Worm (Caenorhabditis elegans) whole organism, young adult: ENCODE measurements around the gene C14A6.7.

Source experiments
- C06A6.2 ChIP-seq: fragments of 200-800 bp; sonication (Bioruptor generic); conservative IDR thresholded peaks from 2 replicates; pipeline ENCODE4 v1.3.6; 2022; ENCODE audit warnings: missing genetic modification characterization, missing compliant biosample characterization
- C17E4.6 ChIP-seq: fragments of 200-800 bp; sonication (Bioruptor generic); IDR thresholded peaks from 2 replicates; pipeline ENCODE4 v1.3.6; 2022; ENCODE audit warnings: missing genetic modification reagents, missing genetic modification characterization, missing compliant biosample characterization
- D2030.7 ChIP-seq: fragments of 200-800 bp; sonication (Bioruptor generic); IDR thresholded peaks from 2 replicates; pipeline ENCODE4 v1.3.6; 2022; ENCODE audit warnings: missing genetic modification reagents, missing genetic modification characterization, missing compliant biosample characterization
- F33H1.4 ChIP-seq: fragments of 200-800 bp; sonication (Bioruptor generic); IDR thresholded peaks from 2 replicates; pipeline ENCODE4 v1.3.6; 2022; ENCODE audit warnings: missing genetic modification reagents, missing genetic modification characterization, missing compliant biosample characterization
- F37B4.10 ChIP-seq: fragments of 200-800 bp; sonication (Bioruptor generic); IDR thresholded peaks from 2 replicates; pipeline ENCODE4 v1.3.6; 2022; ENCODE audit warnings: missing genetic modification characterization, missing compliant biosample characterization
- F49E8.2 ChIP-seq: sonication (generic microtip); optimal IDR thresholded peaks from 3 replicates; lab custom pipeline; 2017; ENCODE audit warnings: missing genetic modification characterization, mild to moderate bottlenecking, missing compliant biosample characterization, antibody characterized with exemption, moderate library complexity; ENCODE audit not compliant: insufficient read depth
- T07F8.4 ChIP-seq: sonication (generic microtip); optimal IDR thresholded peaks from 2 replicates; lab custom pipeline; 2016; ENCODE audit warnings: mild to moderate bottlenecking, missing genetic modification characterization, moderate library complexity, missing compliant biosample characterization
- Y53F4B.3 ChIP-seq: fragments of 200-800 bp; sonication (Bioruptor generic); IDR thresholded peaks from 2 replicates; pipeline ENCODE4 v1.3.6; 2022; ENCODE audit warnings: missing genetic modification reagents, missing genetic modification characterization, missing compliant biosample characterization
- Y67H2A.10 ChIP-seq: fragments of 200-800 bp; sonication (Bioruptor generic); conservative IDR thresholded peaks from 2 replicates; pipeline ENCODE4 v1.3.6; 2022; ENCODE audit warnings: missing genetic modification reagents, missing genetic modification characterization, missing compliant biosample characterization
- ZK185.1 ChIP-seq: sonication (generic microtip); optimal IDR thresholded peaks from 2 replicates; lab custom pipeline; 2016; ENCODE audit warnings: mild to moderate bottlenecking, missing genetic modification characterization, missing compliant biosample characterization; ENCODE audit not compliant: poor library complexity, severe bottlenecking
- ama-1 ChIP-seq, 3 experiments: fragments of 150-350 bp in 1 of 3; sonication (generic microtip) in 2 of 3; optimal IDR thresholded peaks; 2 replicates each; lab custom pipeline; 2014 to 2018; ENCODE audit warnings: missing biosample characterization in 2 of 3, missing genetic modification characterization in 2 of 3, missing genetic modification reagents in 2 of 3
- aptf-2 ChIP-seq: fragments of 200-800 bp; sonication (Bioruptor generic); conservative IDR thresholded peaks from 2 replicates; pipeline ENCODE4 v1.3.6; 2022; ENCODE audit warnings: missing genetic modification reagents, missing genetic modification characterization, missing compliant biosample characterization
- aptf-3 ChIP-seq: fragments of 200-800 bp; sonication (Bioruptor generic); IDR thresholded peaks from 2 replicates; pipeline ENCODE4 v1.3.6; 2022; ENCODE audit warnings: missing genetic modification characterization, missing compliant biosample characterization
- attf-3 ChIP-seq: fragments of 200-800 bp; sonication (Bioruptor generic); conservative IDR thresholded peaks from 2 replicates; pipeline ENCODE4 v1.3.6; 2022; ENCODE audit warnings: missing genetic modification reagents, missing genetic modification characterization, missing compliant biosample characterization
- ccch-3 ChIP-seq: fragments of 200-800 bp; sonication (Bioruptor generic); optimal IDR thresholded peaks from 2 replicates; lab custom pipeline; 2018; ENCODE audit warnings: mild to moderate bottlenecking, missing genetic modification characterization, missing compliant biosample characterization
- ceh-79 ChIP-seq: sonication (generic microtip); optimal IDR thresholded peaks from 2 replicates; lab custom pipeline; 2017; ENCODE audit warnings: mild to moderate bottlenecking, missing genetic modification characterization, missing compliant biosample characterization
- die-1 ChIP-seq: sonication (generic microtip); optimal IDR thresholded peaks from 2 replicates; lab custom pipeline; 2016; ENCODE audit warnings: missing genotype, mild to moderate bottlenecking, missing genetic modification characterization, missing compliant biosample characterization
- efl-1 ChIP-seq: fragments of 150-350 bp; optimal IDR thresholded peaks from 2 replicates; lab custom pipeline; 2014; ENCODE audit warnings: missing biosample characterization, missing genetic modification reagents, missing genetic modification characterization
- him-1 ChIP-seq: sonication (generic microtip); optimal IDR thresholded peaks from 2 replicates; lab custom pipeline; 2016; ENCODE audit warnings: missing genotype, missing genetic modification reagents, missing genetic modification characterization, missing compliant biosample characterization
- hlh-12 ChIP-seq: sonication (generic microtip); optimal IDR thresholded peaks from 2 replicates; lab custom pipeline; 2016; ENCODE audit warnings: missing genetic modification characterization, missing compliant biosample characterization
- lin-26 ChIP-seq: fragments of 200-800 bp; sonication (Bioruptor generic); IDR thresholded peaks from 2 replicates; pipeline ENCODE4 v1.3.6; 2022; ENCODE audit warnings: missing genetic modification reagents, missing genetic modification characterization, missing compliant biosample characterization
- lin-40 ChIP-seq: sonication (generic microtip); optimal IDR thresholded peaks from 2 replicates; lab custom pipeline; 2016; ENCODE audit warnings: missing genetic modification characterization, mild to moderate bottlenecking, missing compliant biosample characterization, missing genotype, missing genetic modification reagents
- lin-54 ChIP-seq: fragments of 200-800 bp; sonication (Bioruptor generic); optimal IDR thresholded peaks from 2 replicates; lab custom pipeline; 2018; ENCODE audit warnings: mild to moderate bottlenecking, missing genetic modification characterization, missing compliant biosample characterization
- lsl-1 ChIP-seq: fragments of 200-800 bp; sonication (Bioruptor generic); optimal IDR thresholded peaks from 2 replicates; lab custom pipeline; 2018; ENCODE audit warnings: mild to moderate bottlenecking, missing genetic modification characterization, moderate library complexity, missing compliant biosample characterization
- lsy-27 ChIP-seq: sonication (generic microtip); optimal IDR thresholded peaks from 2 replicates; lab custom pipeline; 2017; ENCODE audit warnings: missing genetic modification characterization, mild to moderate bottlenecking, missing compliant biosample characterization, antibody characterized with exemption, missing genotype, borderline replicate concordance; ENCODE audit not compliant: insufficient read depth
- madf-10 ChIP-seq: sonication (generic microtip); optimal IDR thresholded peaks from 2 replicates; lab custom pipeline; 2016; ENCODE audit warnings: mild to moderate bottlenecking, missing genetic modification characterization, missing compliant biosample characterization
- madf-6 ChIP-seq: fragments of 200-800 bp; sonication (Bioruptor generic); IDR thresholded peaks from 2 replicates; pipeline ENCODE4 v1.3.6; 2022; ENCODE audit warnings: missing genetic modification reagents, missing genetic modification characterization, missing compliant biosample characterization
- mel-28 ChIP-seq: sonication (generic microtip); optimal IDR thresholded peaks from 2 replicates; lab custom pipeline; 2016; ENCODE audit warnings: borderline replicate concordance, mild to moderate bottlenecking, missing genetic modification characterization, missing compliant biosample characterization
- nhr-90 ChIP-seq: sonication (generic microtip); optimal IDR thresholded peaks from 2 replicates; lab custom pipeline; 2016; ENCODE audit warnings: missing genotype, mild to moderate bottlenecking, missing genetic modification characterization, missing compliant biosample characterization
- repo-1 ChIP-seq: sonication (generic microtip); optimal IDR thresholded peaks from 2 replicates; lab custom pipeline; 2017; ENCODE audit warnings: mild to moderate bottlenecking, missing genetic modification characterization, missing compliant biosample characterization
- snpc-1.3 ChIP-seq: sonication (generic microtip); optimal IDR thresholded peaks from 2 replicates; lab custom pipeline; 2017; ENCODE audit warnings: missing genetic modification characterization, mild to moderate bottlenecking, missing compliant biosample characterization, antibody characterized with exemption, moderate library complexity, missing genotype, missing genetic modification reagents; ENCODE audit not compliant: insufficient read depth
- snpc-3.4 ChIP-seq: sonication (generic microtip); optimal IDR thresholded peaks from 2 replicates; lab custom pipeline; 2017; ENCODE audit warnings: missing genetic modification characterization, mild to moderate bottlenecking, missing compliant biosample characterization, antibody characterized with exemption, moderate library complexity, missing genotype, missing genetic modification reagents
- somi-1 ChIP-seq: fragments of 200-800 bp; sonication (Bioruptor generic); optimal IDR thresholded peaks from 2 replicates; lab custom pipeline; 2018; ENCODE audit warnings: mild to moderate bottlenecking, missing genetic modification characterization, missing compliant biosample characterization
- tbp1 ChIP-seq: fragments of 200-800 bp; sonication (Bioruptor generic); optimal IDR thresholded peaks from 2 replicates; lab custom pipeline; 2018; ENCODE audit warnings: mild to moderate bottlenecking, missing genetic modification characterization, missing compliant biosample characterization
- tbx-9 ChIP-seq: sonication (generic microtip); optimal IDR thresholded peaks from 2 replicates; lab custom pipeline; 2016; ENCODE audit warnings: borderline replicate concordance, missing genetic modification characterization, inconsistent platforms, missing compliant biosample characterization
- xnd-1 ChIP-seq: sonication (generic microtip); optimal IDR thresholded peaks from 2 replicates; lab custom pipeline; 2016; ENCODE audit warnings: missing genotype, missing genetic modification reagents, missing genetic modification characterization, missing compliant biosample characterization
- ztf-18 ChIP-seq: sonication (generic microtip); optimal IDR thresholded peaks from 2 replicates; lab custom pipeline; 2016; ENCODE audit warnings: missing genotype, mild to moderate bottlenecking, missing genetic modification characterization, missing compliant biosample characterization
- ztf-25 ChIP-seq: fragments of 200-800 bp; sonication (Bioruptor generic); IDR thresholded peaks from 2 replicates; pipeline ENCODE4 v1.3.6; 2022; ENCODE audit warnings: missing genetic modification reagents, missing genetic modification characterization, missing compliant biosample characterization
- ztf-26 ChIP-seq: sonication (generic microtip); optimal IDR thresholded peaks from 2 replicates; lab custom pipeline; 2017; ENCODE audit warnings: missing genetic modification characterization, missing compliant biosample characterization

Gene C14A6.7

DNA sequence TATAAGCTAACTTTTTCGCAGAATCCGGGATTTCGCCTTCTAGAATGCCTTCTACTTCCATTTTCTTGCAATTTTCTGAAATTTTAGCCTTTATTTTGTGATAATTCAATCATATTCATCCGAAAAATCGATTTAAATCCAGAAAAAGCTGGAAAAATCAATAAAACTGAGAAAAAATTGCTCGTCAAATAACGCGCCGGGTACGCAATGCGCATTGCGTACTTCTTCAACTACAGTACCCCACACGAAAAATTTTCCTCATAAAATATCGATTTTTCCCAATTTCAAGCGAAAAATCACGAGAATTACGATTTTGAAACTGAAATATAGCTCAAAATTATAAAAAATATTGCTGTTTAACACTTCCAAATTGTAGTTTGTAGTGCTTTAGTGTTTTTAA lies 37.1 kb downstream of the C14A6.7 start, which contains the start of gene Y37H2A.12:
TSS of gene Y37H2A.12 (minus strand) at position 81 of the 400 bp plus-strand sequence.
- peak; percentile 34; the same call in 1 of the 2 replicates for TF ChIP-seq F33H1.4 (GFP tag; lab: Robert Waterston, UW)
- TF ChIP-seq xnd-1 (tag; lab: Kevin White, UChicago): peak; percentile 2
- no peak for TF ChIP-seq ztf-25 (GFP tag; lab: Robert Waterston, UW)
- peak; percentile 90 for TF ChIP-seq lsl-1 (GFP tag; lab: Kevin White, UChicago)
- peak; percentile 61 for TF ChIP-seq madf-6 (GFP tag; lab: Robert Waterston, UW)
- peak; percentile 83 for TF ChIP-seq him-1 (tag; lab: Kevin White, UChicago)
- no peak for TF ChIP-seq C06A6.2 (GFP tag; lab: Robert Waterston, UW)
- TF ChIP-seq D2030.7 (GFP tag; lab: Robert Waterston, UW): peak; percentile 48; the same call in 1 of the 2 replicates

ce11 chrV:18128545-18128944 lies 39.6 kb downstream of the C14A6.7 start:
- TF ChIP-seq nhr-90 (tag; lab: Kevin White, UChicago) (no peak), ztf-18 (tag; lab: Kevin White, UChicago) (no peak), hlh-12 (tag; lab: Kevin White, UChicago) (no peak), somi-1 (GFP tag; lab: Kevin White, UChicago) (no peak), die-1 (tag; lab: Kevin White, UChicago) (no peak), aptf-3 (no peak), ceh-79 (tag; lab: Kevin White, UChicago) (no peak), ama-1 (optimal IDR thresholded peaks at IDR 0.05; lab: Kevin White, UChicago) (no peak), ama-1 (GFP tag; optimal IDR thresholded peaks at IDR 0.05; lab: Kevin White, UChicago) (no peak), lin-26 (no peak), C17E4.6 (no peak), lin-54 (GFP tag; lab: Kevin White, UChicago) (no peak), xnd-1 (tag; lab: Kevin White, UChicago) (no peak), madf-6 (GFP tag; lab: Robert Waterston, UW) (no peak), F37B4.10 (GFP tag; lab: Robert Waterston, UW) (no peak), tbx-9 (tag; lab: Kevin White, UChicago) (no peak), Y67H2A.10 (GFP tag; lab: Robert Waterston, UW) (no peak), mel-28 (tag; lab: Kevin White, UChicago) (no peak), repo-1 (tag; lab: Kevin White, UChicago) (no peak), snpc-3.4 (no peak)

DNA sequence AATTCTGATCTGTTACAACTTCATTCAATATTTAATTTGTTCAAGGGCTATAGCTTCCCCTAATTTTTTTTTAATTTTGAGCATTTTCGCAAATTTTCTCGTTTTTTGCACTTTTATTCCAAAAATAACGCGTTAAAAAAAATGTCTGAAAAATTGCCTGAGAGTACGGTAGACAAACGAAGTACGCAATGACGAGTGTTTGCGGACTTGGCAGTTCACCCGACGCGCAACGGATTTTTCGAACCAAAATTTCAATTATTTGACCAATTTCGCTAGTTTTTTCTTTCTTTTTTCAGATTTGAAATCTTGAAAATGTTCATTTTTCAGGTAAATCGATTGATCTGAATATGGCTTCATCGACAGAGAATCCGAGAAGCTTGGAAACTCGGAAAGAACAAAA lies 41.0 kb downstream of the C14A6.7 start, which contains the start of gene fbxa-211:
TSS of gene fbxa-211 (plus strand) at position 328 of the 400 bp plus-strand sequence.
- TF ChIP-seq tbp1 (GFP tag; lab: Kevin White, UChicago): no peak
- TF ChIP-seq attf-3 (GFP tag; lab: Robert Waterston, UW): no peak
- no peak for TF ChIP-seq Y67H2A.10 (GFP tag; lab: Robert Waterston, UW)
- TF ChIP-seq lin-40 (tag; lab: Kevin White, UChicago): no peak
- TF ChIP-seq F49E8.2 (tag; lab: Kevin White, UChicago): peak; percentile 43
- peak; percentile 32 for TF ChIP-seq snpc-1.3 (tag; lab: Kevin White, UChicago)
- TF ChIP-seq lsl-1 (GFP tag; lab: Kevin White, UChicago): peak; percentile 71
- TF ChIP-seq ama-1 (optimal IDR thresholded peaks at IDR 0.05; lab: Kevin White, UChicago): no peak
- TF ChIP-seq ama-1 (GFP tag; optimal IDR thresholded peaks at IDR 0.05; lab: Kevin White, UChicago): no peak
- TF ChIP-seq lsy-27 (tag; lab: Kevin White, UChicago): no peak

- TF ChIP-seq ama-1 (optimal IDR thresholded peaks at IDR 0.05; lab: Kevin White, UChicago): no peak
- no peak for TF ChIP-seq ama-1 (GFP tag; optimal IDR thresholded peaks at IDR 0.05; lab: Kevin White, UChicago)
- no peak for TF ChIP-seq ZK185.1 (tag; lab: Kevin White, UChicago)
- TF ChIP-seq ztf-26: no peak
- no peak for TF ChIP-seq efl-1 (GFP tag; lab: Kevin White, UChicago)
- no peak for TF ChIP-seq ccch-3 (GFP tag; lab: Kevin White, UChicago)
- no peak for TF ChIP-seq madf-10
- no peak for TF ChIP-seq T07F8.4 (tag; lab: Kevin White, UChicago)
- no peak for TF ChIP-seq C17E4.6
- no peak for TF ChIP-seq Y53F4B.3
- TF ChIP-seq ceh-79 (tag; lab: Kevin White, UChicago): no peak
- no peak for TF ChIP-seq aptf-2
- TF ChIP-seq ztf-18 (tag; lab: Kevin White, UChicago): no peak
Observed at ce11 chrV:18125075-18125474, 43.1 kb downstream of the C14A6.7 start, which contains the start of gene fbxa-210. fbxa-210 (plus strand) TSS chrV:18125375.
